Fruit fly (Drosophila melanogaster) whole organism, embryonic: ENCODE results near the gene CG46456.

ENCODE experiments used
- Aef1 ChIP-seq: fragments of 200-800 bp; sonication (Bioruptor generic); IDR thresholded peaks from 3 replicates; pipeline ENCODE4 v1.3.6; 2022; ENCODE audit warnings: missing biosample characterization, missing genetic modification characterization
- BtbVII ChIP-seq: fragments of 200-800 bp; sonication (Bioruptor generic); optimal IDR thresholded peaks from 3 replicates; lab custom pipeline; 2017; ENCODE audit warnings: missing biosample characterization, mild to moderate bottlenecking, missing genetic modification characterization
- CG1024 ChIP-seq: fragments of 200-800 bp; sonication (Bioruptor generic); IDR thresholded peaks from 2 replicates; pipeline ENCODE4 v1.3.6; 2022; ENCODE audit warnings: missing biosample characterization, missing genetic modification characterization
- CG11504 ChIP-seq: fragments of 200-800 bp; sonication (Bioruptor generic); optimal IDR thresholded peaks from 3 replicates; lab custom pipeline; 2019; ENCODE audit warnings: missing biosample characterization, mild to moderate bottlenecking, missing genetic modification characterization, moderate library complexity
- CG11696 ChIP-seq: fragments of 200-800 bp; sonication (Bioruptor generic); IDR thresholded peaks from 2 replicates; pipeline ENCODE4 v1.3.6; 2022; ENCODE audit warnings: missing biosample characterization, missing genetic modification characterization
- CG12769 ChIP-seq: fragments of 200-800 bp; sonication (Bioruptor generic); optimal IDR thresholded peaks from 2 replicates; lab custom pipeline; 2019; ENCODE audit warnings: missing biosample characterization, mild to moderate bottlenecking, missing genetic modification characterization, moderate library complexity
- CG14050 ChIP-seq: fragments of 200-800 bp; sonication (Bioruptor generic); IDR thresholded peaks from 3 replicates; pipeline ENCODE4 v1.3.6; 2022; ENCODE audit warnings: missing biosample characterization, missing genetic modification characterization
- CG15514 ChIP-seq: fragments of 200-800 bp; sonication (Bioruptor generic); optimal IDR thresholded peaks from 3 replicates; lab custom pipeline; 2017; ENCODE audit warnings: missing biosample characterization, missing genetic modification characterization, mild to moderate bottlenecking, moderate library complexity, missing genetic modification reagents
- CG1832 ChIP-seq: fragments of 200-800 bp; sonication (Bioruptor generic); optimal IDR thresholded peaks from 2 replicates; lab custom pipeline; 2017; ENCODE audit warnings: missing biosample characterization, mild to moderate bottlenecking, missing genetic modification characterization, inconsistent platforms
- CG18599 ChIP-seq: fragments of 200-800 bp; sonication (Bioruptor generic); optimal IDR thresholded peaks from 3 replicates; lab custom pipeline; 2017; ENCODE audit warnings: missing biosample characterization, missing genetic modification characterization, mild to moderate bottlenecking, moderate library complexity, missing genetic modification reagents
- CG2889 ChIP-seq: fragments of 200-800 bp; sonication (Bioruptor generic); IDR thresholded peaks from 3 replicates; pipeline ENCODE4 v1.3.6; 2022; ENCODE audit warnings: missing biosample characterization, missing genetic modification characterization
- CG30431 ChIP-seq: fragments of 200-800 bp; sonication (Bioruptor generic); optimal IDR thresholded peaks from 2 replicates; lab custom pipeline; 2017; ENCODE audit warnings: missing biosample characterization, missing genetic modification characterization
- CG33213 ChIP-seq: fragments of 200-800 bp; sonication (Bioruptor generic); optimal IDR thresholded peaks from 3 replicates; lab custom pipeline; 2016; ENCODE audit warnings: missing biosample characterization, missing genetic modification characterization
- CG3995 ChIP-seq: fragments of 200-800 bp; sonication (Bioruptor generic); optimal IDR thresholded peaks from 3 replicates; lab custom pipeline; 2016; ENCODE audit warnings: missing biosample characterization, missing genetic modification characterization
- CG4854 ChIP-seq: fragments of 200-800 bp; sonication (Bioruptor generic); optimal IDR thresholded peaks from 2 replicates; lab custom pipeline; 2016; ENCODE audit warnings: missing biosample characterization, missing genetic modification characterization, inconsistent platforms
- CG6813 ChIP-seq: fragments of 200-800 bp; sonication (Bioruptor generic); optimal IDR thresholded peaks from 2 replicates; lab custom pipeline; 2017; ENCODE audit warnings: missing biosample characterization, missing genetic modification characterization, mild to moderate bottlenecking, moderate library complexity, missing genetic modification reagents
- CG6854 ChIP-seq: fragments of 200-800 bp; sonication (Bioruptor generic); optimal IDR thresholded peaks from 3 replicates; lab custom pipeline; 2017; ENCODE audit warnings: missing biosample characterization, mild to moderate bottlenecking, missing genetic modification characterization
- Dbx ChIP-seq: fragments of 200-800 bp; sonication (Bioruptor generic); IDR thresholded peaks from 3 replicates; pipeline ENCODE4 v1.3.6; 2022; ENCODE audit warnings: missing biosample characterization, missing genetic modification characterization
- Dfd ChIP-seq, 2 experiments: fragments of >200 bp; optimal IDR thresholded peaks; 2 replicates each; lab custom pipeline; 2017; ENCODE audit warnings: missing biosample characterization in 2 of 2, missing genetic modification characterization in 2 of 2
- Doc2 ChIP-seq: fragments of 200-800 bp; sonication (Bioruptor generic); IDR thresholded peaks from 2 replicates; pipeline ENCODE4 v1.3.6; 2022; ENCODE audit warnings: missing biosample characterization, missing genetic modification characterization
- Drgx ChIP-seq: fragments of 200-800 bp; sonication (Bioruptor generic); IDR thresholded peaks from 2 replicates; pipeline ENCODE4 v1.3.6; 2022; ENCODE audit warnings: missing biosample characterization, missing genetic modification characterization
- E2f2 ChIP-seq: fragments of 200-800 bp; sonication (Bioruptor generic); IDR thresholded peaks from 2 replicates; pipeline ENCODE4 v1.3.6; 2022; ENCODE audit warnings: missing biosample characterization, missing genetic modification characterization
- ERR ChIP-seq: fragments of 200-800 bp; sonication (Bioruptor generic); optimal IDR thresholded peaks from 2 replicates; lab custom pipeline; 2016; ENCODE audit warnings: missing biosample characterization, missing genetic modification characterization
- Eip74EF ChIP-seq, 2 experiments: fragments of 200-800 bp in 1 of 2; fragments of >200 bp in 1 of 2; sonication (Bioruptor generic) in 1 of 2; optimal IDR thresholded peaks; 2 replicates each; lab custom pipeline; 2017 to 2019; ENCODE audit warnings: missing biosample characterization in 2 of 2, missing genetic modification characterization in 2 of 2, mild to moderate bottlenecking in 1 of 2, moderate library complexity in 1 of 2
- HLH3B ChIP-seq: fragments of 200-800 bp; sonication (Bioruptor generic); IDR thresholded peaks from 2 replicates; pipeline ENCODE4 v1.3.6; 2022; ENCODE audit warnings: missing biosample characterization, missing genetic modification characterization
- Hey ChIP-seq: fragments of 200-800 bp; sonication (Bioruptor generic); optimal IDR thresholded peaks from 3 replicates; lab custom pipeline; 2018; ENCODE audit warnings: missing biosample characterization, mild to moderate bottlenecking, missing genetic modification characterization
- NK7.1 ChIP-seq: fragments of 200-800 bp; sonication (Bioruptor generic); optimal IDR thresholded peaks from 3 replicates; lab custom pipeline; 2016; ENCODE audit warnings: missing biosample characterization, missing genetic modification characterization
- Scr ChIP-seq: fragments of 200-800 bp; sonication (Bioruptor generic); IDR thresholded peaks from 2 replicates; pipeline ENCODE4 v1.3.6; 2022; ENCODE audit warnings: missing biosample characterization, missing genetic modification characterization; ENCODE audit not compliant: partially characterized antibody
- bbx ChIP-seq: fragments of 200-800 bp; sonication (Bioruptor generic); IDR thresholded peaks from 2 replicates; pipeline ENCODE4 v1.3.6; 2022; ENCODE audit warnings: missing biosample characterization, missing genetic modification characterization; ENCODE audit not compliant: partially characterized antibody
- br ChIP-seq: fragments of >200 bp; optimal IDR thresholded peaks from 2 replicates; lab custom pipeline; 2017
- chif ChIP-seq, 2 experiments: fragments of 200-800 bp; sonication (Bioruptor generic); optimal IDR thresholded peaks; 3 replicates each; lab custom pipeline; 2016; ENCODE audit warnings: missing biosample characterization in 2 of 2, missing genetic modification characterization in 2 of 2
- cwo ChIP-seq: fragments of 200-800 bp; sonication (Bioruptor generic); optimal IDR thresholded peaks from 3 replicates; lab custom pipeline; 2017; ENCODE audit warnings: missing biosample characterization, missing genetic modification characterization, mild to moderate bottlenecking, moderate library complexity, missing genetic modification reagents
- ems ChIP-seq: fragments of 200-800 bp; sonication (Bioruptor generic); optimal IDR thresholded peaks from 3 replicates; lab custom pipeline; 2016; ENCODE audit warnings: missing biosample characterization, missing genetic modification characterization
- fd96Cb ChIP-seq: fragments of 200-800 bp; sonication (Bioruptor generic); optimal IDR thresholded peaks from 2 replicates; lab custom pipeline; 2018; ENCODE audit warnings: missing biosample characterization, mild to moderate bottlenecking, missing genetic modification characterization, moderate library complexity
- gro ChIP-seq: fragments of 200-800 bp; sonication (Bioruptor generic); optimal IDR thresholded peaks from 2 replicates; lab custom pipeline; 2016; ENCODE audit warnings: missing biosample characterization, missing genetic modification characterization
- lab ChIP-seq: fragments of 200-800 bp; sonication (Bioruptor generic); optimal IDR thresholded peaks from 3 replicates; lab custom pipeline; 2017; ENCODE audit warnings: missing biosample characterization, missing genetic modification characterization, mild to moderate bottlenecking, moderate library complexity, missing genetic modification reagents
- lmd ChIP-seq: fragments of 200-800 bp; sonication (Bioruptor generic); IDR thresholded peaks from 2 replicates; pipeline ENCODE4 v1.3.6; 2022; ENCODE audit warnings: missing biosample characterization, missing genetic modification characterization
- pum ChIP-seq: fragments of 200-800 bp; sonication (Bioruptor generic); optimal IDR thresholded peaks from 2 replicates; lab custom pipeline; 2016; ENCODE audit warnings: missing biosample characterization, missing genetic modification characterization
- pzg ChIP-seq: fragments of 200-800 bp; sonication (Bioruptor generic); optimal IDR thresholded peaks from 3 replicates; lab custom pipeline; 2018; ENCODE audit warnings: missing biosample characterization, mild to moderate bottlenecking, missing genetic modification characterization, moderate library complexity
- schlank ChIP-seq: fragments of 200-800 bp; sonication (Bioruptor generic); optimal IDR thresholded peaks from 2 replicates; lab custom pipeline; 2018; ENCODE audit warnings: missing biosample characterization, mild to moderate bottlenecking, missing genetic modification characterization
- sisA ChIP-seq: fragments of 200-800 bp; sonication (Bioruptor generic); IDR thresholded peaks from 2 replicates; pipeline ENCODE4 v1.3.6; 2022; ENCODE audit warnings: missing biosample characterization, missing genetic modification characterization
- yki ChIP-seq: fragments of >200 bp; optimal IDR thresholded peaks from 3 replicates; lab custom pipeline; 2018
- zfh2 ChIP-seq: fragments of 200-800 bp; sonication (Bioruptor generic); optimal IDR thresholded peaks from 2 replicates; lab custom pipeline; 2016; ENCODE audit warnings: missing biosample characterization, missing genetic modification characterization

Gene CG46456

DNA sequence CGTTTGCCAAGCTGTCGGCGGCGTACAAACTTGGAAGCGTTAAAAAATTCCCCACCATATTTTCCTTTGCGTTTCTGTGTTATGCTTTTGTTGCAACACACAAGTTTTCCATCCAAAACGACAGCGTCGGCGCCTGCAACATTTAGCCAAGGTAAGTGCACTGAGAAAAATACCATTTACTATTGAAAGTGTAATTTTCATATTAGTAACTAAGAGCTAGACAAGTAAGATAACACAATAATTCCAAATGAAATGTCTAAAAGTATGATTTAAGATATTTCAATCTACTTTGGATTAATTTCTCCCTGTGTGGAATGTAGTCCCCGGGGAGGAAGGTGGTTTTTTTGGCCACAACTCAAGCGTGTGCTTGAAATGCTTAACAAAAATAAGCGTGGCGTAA is 30.6 kb upstream of the CG46456 start:
- no peak for TF ChIP-seq br (lab: Kevin White, UChicago)
- TF ChIP-seq CG6854 (GFP tag; lab: Kevin White, UChicago): no peak
- TF ChIP-seq BtbVII: no peak
- TF ChIP-seq CG33213 (GFP tag; lab: Kevin White, UChicago): no peak
- TF ChIP-seq ERR (GFP tag; lab: Kevin White, UChicago): no peak
- TF ChIP-seq lmd: 0 out of 2 replicates have a peak, but pooled peaks have one; percentile 6
- no peak for TF ChIP-seq schlank (tag; lab: Kevin White, UChicago)
- TF ChIP-seq pum (GFP tag; lab: Kevin White, UChicago): no peak
- 0 out of 2 replicates have a peak, but pooled peaks have one; percentile 33 for TF ChIP-seq HLH3B (GFP tag; lab: Robert Waterston, UW)
- TF ChIP-seq Aef1: peak; percentile 34; the same call in 1 of the 3 replicates
- TF ChIP-seq Dfd (GFP tag; optimal IDR thresholded peaks at IDR 0.05; lab: Kevin White, UChicago): no peak
- no peak for TF ChIP-seq CG12769 (tag; lab: Kevin White, UChicago)
- no peak for TF ChIP-seq CG3995
- TF ChIP-seq Hey (tag; lab: Kevin White, UChicago): no peak
- no peak for TF ChIP-seq CG1832 (GFP tag; lab: Kevin White, UChicago)
- TF ChIP-seq Dbx: no peak
- no peak for TF ChIP-seq Scr (GFP tag; lab: Robert Waterston, UW)
- no peak for TF ChIP-seq CG2889
- TF ChIP-seq Doc2 (GFP tag; lab: Robert Waterston, UW): no peak
- peak; percentile 37 for TF ChIP-seq lab (GFP tag; lab: Kevin White, UChicago)
- TF ChIP-seq yki (lab: Kevin White, UChicago): no peak
- TF ChIP-seq CG30431: no peak
- TF ChIP-seq CG11504 (tag; lab: Kevin White, UChicago): peak; percentile 46
- TF ChIP-seq CG4854 (GFP tag; lab: Kevin White, UChicago): no peak
- no peak for TF ChIP-seq CG6813
- no peak for TF ChIP-seq zfh2 (GFP tag; lab: Kevin White, UChicago)
- TF ChIP-seq Drgx (GFP tag; lab: Robert Waterston, UW): peak; percentile 68
- no peak for TF ChIP-seq CG11696 (GFP tag; lab: Robert Waterston, UW)
- TF ChIP-seq ems (GFP tag; lab: Kevin White, UChicago): no peak
- peak; percentile 27 for TF ChIP-seq CG18599
- TF ChIP-seq fd96Cb (tag; lab: Kevin White, UChicago): peak; percentile 18
- no peak for TF ChIP-seq CG14050
- no peak for TF ChIP-seq E2f2 (GFP tag; lab: Robert Waterston, UW)
- TF ChIP-seq gro (GFP tag; lab: Kevin White, UChicago): no peak
- no peak for TF ChIP-seq Eip74EF (GFP tag; optimal IDR thresholded peaks at IDR 0.05; lab: Kevin White, UChicago)
- TF ChIP-seq CG15514 (GFP tag; lab: Kevin White, UChicago): no peak
- TF ChIP-seq NK7.1 (GFP tag; lab: Kevin White, UChicago): no peak
- TF ChIP-seq chif (GFP tag; optimal IDR thresholded peaks at IDR 0.05; lab: Kevin White, UChicago): no peak
- no peak for TF ChIP-seq pzg (GFP tag; lab: Kevin White, UChicago)
- no peak for TF ChIP-seq cwo (GFP tag; lab: Kevin White, UChicago)
- TF ChIP-seq sisA (GFP tag; lab: Robert Waterston, UW): no peak
- no peak for TF ChIP-seq CG1024
- TF ChIP-seq bbx: no peak
- TF ChIP-seq, all 482 proteins: peak for 8
